Worm (Caenorhabditis elegans): ENCODE data around the gene clec-166.

The clec-166 gene

DNA sequence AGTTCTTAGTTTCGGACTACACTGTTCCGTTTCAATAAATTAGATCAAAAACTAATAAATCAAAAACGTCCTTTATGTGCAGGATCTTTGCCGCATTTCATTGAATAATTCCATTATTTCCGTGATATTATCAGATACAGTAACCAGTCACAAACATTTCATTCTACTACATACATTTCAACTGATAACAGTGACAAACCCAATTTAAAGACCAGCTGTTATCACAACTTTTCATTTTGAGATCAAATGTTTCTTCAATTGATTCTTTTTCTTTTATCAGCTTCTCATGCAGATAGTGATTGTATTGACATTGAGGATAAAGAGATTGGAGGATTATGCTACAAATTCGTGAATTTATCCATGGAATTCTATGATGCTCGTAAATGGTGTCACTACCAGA, 5.6 kb upstream of the clec-166 start, which contains the start of gene clec-168:
clec-168 (plus strand) TSS at position 247 of the 400 bp plus-strand sequence.
- TF ChIP-seq crh-2 (tag; optimal IDR thresholded peaks at IDR 0.05), result no peak
- TF ChIP-seq elt-3 (tag; optimal IDR thresholded peaks at IDR 0.05), result no peak
- peak; percentile 67 for TF ChIP-seq fos-1 (tag; optimal IDR thresholded peaks at IDR 0.05)

DNA sequence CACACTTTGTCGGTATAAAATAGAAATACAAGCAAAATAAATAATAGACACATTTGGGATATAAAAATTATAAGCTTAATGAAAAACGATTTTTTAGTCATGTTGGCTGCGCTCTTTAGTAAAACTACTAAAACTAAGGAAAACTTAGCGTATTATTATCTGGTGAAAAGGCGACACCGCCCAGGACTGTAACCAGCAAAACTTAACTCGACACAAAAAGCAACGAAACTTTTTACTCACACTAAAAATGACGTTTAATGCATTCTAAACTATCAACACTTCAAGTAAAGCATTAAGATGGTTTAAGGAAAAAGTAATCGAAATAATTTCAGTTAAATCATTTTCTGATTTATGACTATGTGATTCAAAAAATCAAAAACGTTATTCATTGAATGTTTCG, 4.5 kb upstream of the clec-166 start, which contains the start of gene clec-167:
clec-167 (minus strand) TSS at position 101 of the 400 bp plus-strand sequence.
- no peak for TF ChIP-seq unc-55 (GFP tag; optimal IDR thresholded peaks at IDR 0.05)

DNA sequence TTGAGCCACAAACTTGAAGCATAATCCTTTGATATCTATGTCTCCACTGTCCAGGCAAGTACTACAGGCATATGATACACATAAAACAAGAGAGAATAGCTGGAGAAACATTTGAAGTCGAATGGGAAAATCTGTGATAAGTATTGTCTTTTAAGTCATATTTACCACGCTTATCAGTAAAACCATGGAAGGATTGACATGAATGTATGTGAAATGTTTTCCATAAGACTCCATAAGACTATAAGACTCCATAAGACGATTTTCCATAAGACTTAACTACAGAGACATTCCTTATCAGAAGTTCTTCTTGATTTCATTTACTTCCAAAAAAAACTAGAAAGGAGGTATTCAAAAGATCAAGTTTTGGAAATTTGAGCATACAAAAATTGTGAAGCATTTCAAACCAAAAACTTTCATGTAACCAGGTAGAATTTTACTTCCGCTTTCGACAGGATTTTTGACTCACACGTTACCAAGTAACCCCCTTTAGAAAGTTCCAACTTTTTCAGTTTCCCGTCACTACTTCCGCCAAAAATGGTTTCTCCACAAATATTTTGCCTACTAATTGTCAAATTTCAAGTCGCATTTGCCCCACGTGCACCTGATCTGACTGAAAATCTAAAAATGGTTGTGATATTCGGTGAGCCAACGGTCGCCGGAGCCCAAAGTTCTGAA, 4.2 kb downstream of the clec-166 start, which contains the start of the genes clec-165 and F38A1.11:
clec-165 (minus strand) TSS at position 125 of the 675 bp plus-strand sequence.
F38A1.11 (plus strand) TSS at position 625 of the 675 bp plus-strand sequence.
- TF ChIP-seq fos-1 (tag; optimal IDR thresholded peaks at IDR 0.05), result peak; percentile 15
- TF ChIP-seq peb-1 (tag; optimal IDR thresholded peaks at IDR 0.05), result no peak

DNA sequence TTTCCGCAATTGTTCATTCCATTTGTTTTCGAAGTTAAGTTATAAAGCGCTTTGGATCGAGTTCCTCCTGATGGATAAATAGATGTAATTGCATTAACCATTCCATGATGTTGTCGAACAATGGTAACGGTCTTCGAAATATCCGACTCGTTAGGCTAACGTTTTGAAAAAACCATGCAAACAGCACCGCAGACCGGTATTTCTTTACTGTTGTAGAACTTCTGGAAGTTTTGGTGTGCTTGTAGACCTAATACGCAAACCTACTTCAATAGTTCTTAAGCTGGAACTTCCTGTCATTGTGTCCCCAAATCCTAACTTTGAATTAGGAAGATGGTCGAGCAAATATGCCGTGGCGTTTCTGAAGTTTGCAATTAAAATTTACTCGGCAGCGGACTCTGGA, 5.9 kb downstream of the clec-166 start, which contains the start of gene F38A1.9:
F38A1.9 (minus strand) TSS at position 101 of the 400 bp plus-strand sequence.
- no peak for TF ChIP-seq nhr-12 (tag; optimal IDR thresholded peaks at IDR 0.05)
- TF ChIP-seq mab-5 (tag; optimal IDR thresholded peaks at IDR 0.05), result no peak
- no peak for TF ChIP-seq C34F6.9 (tag; optimal IDR thresholded peaks at IDR 0.05)
- no peak for TF ChIP-seq ceh-82 (tag; optimal IDR thresholded peaks at IDR 0.05)
- no peak for TF ChIP-seq nhr-21 (tag; optimal IDR thresholded peaks at IDR 0.05)
- TF ChIP-seq ztf-11 (tag; optimal IDR thresholded peaks at IDR 0.05), result no peak
- TF ChIP-seq elt-1 (tag; optimal IDR thresholded peaks at IDR 0.05), result no peak
- TF ChIP-seq ztf-1 (GFP tag; conservative IDR thresholded peaks at IDR 0.05), result no peak
- no peak for TF ChIP-seq ztf-4 (tag; optimal IDR thresholded peaks at IDR 0.05)
- TF ChIP-seq nhr-11 (tag; optimal IDR thresholded peaks at IDR 0.05), result no peak
- TF ChIP-seq mbf-1 (tag; optimal IDR thresholded peaks at IDR 0.05), result no peak
- TF ChIP-seq aly-2 (tag; optimal IDR thresholded peaks at IDR 0.05), result no peak
- no peak for TF ChIP-seq lin-39 (tag; optimal IDR thresholded peaks at IDR 0.05)
- TF ChIP-seq unc-55 (GFP tag; optimal IDR thresholded peaks at IDR 0.05), result no peak
- no peak for TF ChIP-seq alr-1 (tag; optimal IDR thresholded peaks at IDR 0.05)
- no peak for TF ChIP-seq lin-13 (GFP tag; optimal IDR thresholded peaks at IDR 0.05)
- no peak for TF ChIP-seq nhr-23 (tag; optimal IDR thresholded peaks at IDR 0.05)
- no peak for TF ChIP-seq nhr-10 (tag; optimal IDR thresholded peaks at IDR 0.05)
- TF ChIP-seq egl-27 (tag; optimal IDR thresholded peaks at IDR 0.05), result no peak
- no peak for TF ChIP-seq elt-3 (tag; optimal IDR thresholded peaks at IDR 0.05)

DNA sequence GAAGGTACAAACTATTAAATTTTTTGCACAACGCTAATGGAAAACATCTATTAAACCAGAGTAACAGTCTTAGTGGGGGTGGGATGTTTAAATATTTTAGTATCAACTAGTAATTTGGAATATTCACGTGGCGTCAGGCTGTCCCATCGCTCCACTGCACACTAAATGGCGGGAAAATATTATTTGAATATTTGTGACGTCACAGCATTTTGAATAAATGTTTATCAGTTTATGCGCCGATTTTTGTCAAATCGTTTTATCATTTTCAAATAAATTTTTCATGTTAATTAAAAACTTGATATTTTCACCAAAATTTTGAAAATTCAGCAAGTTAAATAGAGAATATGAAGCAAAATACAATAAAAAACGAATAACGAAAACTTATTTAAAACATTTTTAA, 7.8 kb downstream of the clec-166 start, which contains the start of gene F38A1.15:
F38A1.15 (minus strand) TSS at position 101 of the 400 bp plus-strand sequence.
- TF ChIP-seq ZK546.5 (tag; optimal IDR thresholded peaks at IDR 0.05) (no peak), dmd-4 (tag; optimal IDR thresholded peaks at IDR 0.05) (no peak), mbf-1 (tag; optimal IDR thresholded peaks at IDR 0.05) (no peak), R02D3.7 (tag; optimal IDR thresholded peaks at IDR 0.05) (no peak), elt-3 (tag; optimal IDR thresholded peaks at IDR 0.05) (no peak), ztf-4 (tag; optimal IDR thresholded peaks at IDR 0.05) (no peak), sma-9 (GFP tag; optimal IDR thresholded peaks at IDR 0.05) (no peak), sma-9 (tag; optimal IDR thresholded peaks at IDR 0.05) (no peak), fos-1 (tag; optimal IDR thresholded peaks at IDR 0.05) (no peak), nhr-6 (tag; optimal IDR thresholded peaks at IDR 0.05) (no peak), unc-62 (GFP tag; optimal IDR thresholded peaks at IDR 0.05) (no peak), elt-1 (tag; optimal IDR thresholded peaks at IDR 0.05) (no peak), ztf-1 (GFP tag; conservative IDR thresholded peaks at IDR 0.05) (no peak), ama-1 (optimal IDR thresholded peaks at IDR 0.05) (no peak), lin-13 (GFP tag; optimal IDR thresholded peaks at IDR 0.05) (no peak), Y55F3AM.14 (GFP tag; optimal IDR thresholded peaks at IDR 0.05) (no peak)

DNA sequence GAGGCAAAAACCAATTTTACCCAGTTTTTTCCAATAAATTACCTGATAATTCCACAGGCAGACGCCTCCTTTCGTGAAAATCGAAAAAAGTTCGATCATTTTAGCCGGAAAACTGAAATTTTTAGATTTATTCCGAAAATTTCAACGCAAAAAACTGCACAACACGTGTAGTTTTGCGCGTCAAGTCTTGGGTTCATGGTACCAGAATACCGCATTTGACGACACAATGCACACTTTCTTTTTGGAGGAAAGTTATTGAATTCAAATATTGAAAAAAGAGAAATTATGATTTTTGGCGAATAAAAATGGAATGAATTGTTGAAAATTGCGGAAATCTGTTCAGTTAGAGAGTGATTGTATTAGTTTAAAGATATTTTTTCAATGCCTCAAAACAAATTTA, 11.5 kb downstream of the clec-166 start, which contains the start of gene F38A1.8:
F38A1.8 (minus strand) TSS at position 167 of the 400 bp plus-strand sequence.
- TF ChIP-seq fos-1 (tag; optimal IDR thresholded peaks at IDR 0.05) (peak; percentile 3), sma-3 (GFP tag; optimal IDR thresholded peaks at IDR 0.05) (peak; percentile 29), mdl-1 (tag; optimal IDR thresholded peaks at IDR 0.05) (peak in 1 of 2 experiments; percentile 27), zag-1 (tag; optimal IDR thresholded peaks at IDR 0.05) (no peak), nhr-237 (tag; optimal IDR thresholded peaks at IDR 0.05) (no peak), unc-55 (GFP tag; optimal IDR thresholded peaks at IDR 0.05) (peak; percentile 78), lin-11 (tag; optimal IDR thresholded peaks at IDR 0.05) (no peak), nhr-21 (tag; optimal IDR thresholded peaks at IDR 0.05) (peak; percentile 33), sma-9 (GFP tag; optimal IDR thresholded peaks at IDR 0.05) (peak; percentile 37), sma-9 (tag; optimal IDR thresholded peaks at IDR 0.05) (no peak), crh-2 (tag; optimal IDR thresholded peaks at IDR 0.05) (peak; percentile 82), nhr-129 (tag; optimal IDR thresholded peaks at IDR 0.05) (peak; percentile 65), mbf-1 (tag; optimal IDR thresholded peaks at IDR 0.05) (no peak), aly-2 (tag; optimal IDR thresholded peaks at IDR 0.05) (no peak), snpc-4 (tag; optimal IDR thresholded peaks at IDR 0.05) (no peak), elt-3 (tag; optimal IDR thresholded peaks at IDR 0.05) (no peak), ceh-16 (tag; optimal IDR thresholded peaks at IDR 0.05) (peak; percentile 5), lsy-2 (tag; optimal IDR thresholded peaks at IDR 0.05) (peak; percentile 66 to 86), ama-1 (optimal IDR thresholded peaks at IDR 0.05) (no peak), gmeb-1 (tag; optimal IDR thresholded peaks at IDR 0.05) (peak; percentile 93)
